Fruit fly (Drosophila melanogaster): ENCODE data around the gene CG12025.

- TF ChIP-seq psq (optimal IDR thresholded peaks at IDR 0.05) (no peak), EcR (GFP tag; optimal IDR thresholded peaks at IDR 0.05) (no peak)
These were observed 35.4 kb downstream of the CG12025 start for dm6 chr3L:1900633-1901032.

Data from whole organism.